Fruit fly (Drosophila melanogaster) S2 (cell line): ENCODE measurements around the gene Hyls1.

Experiments
- CG8478 ChIP-seq: fragments of >200 bp; optimal IDR thresholded peaks from 2 replicates; lab custom pipeline; 2018
- CTCF ChIP-seq, 2 experiments: fragments of >200 bp; optimal IDR thresholded peaks; 2 replicates each; lab custom pipeline; 2018

DNA sequence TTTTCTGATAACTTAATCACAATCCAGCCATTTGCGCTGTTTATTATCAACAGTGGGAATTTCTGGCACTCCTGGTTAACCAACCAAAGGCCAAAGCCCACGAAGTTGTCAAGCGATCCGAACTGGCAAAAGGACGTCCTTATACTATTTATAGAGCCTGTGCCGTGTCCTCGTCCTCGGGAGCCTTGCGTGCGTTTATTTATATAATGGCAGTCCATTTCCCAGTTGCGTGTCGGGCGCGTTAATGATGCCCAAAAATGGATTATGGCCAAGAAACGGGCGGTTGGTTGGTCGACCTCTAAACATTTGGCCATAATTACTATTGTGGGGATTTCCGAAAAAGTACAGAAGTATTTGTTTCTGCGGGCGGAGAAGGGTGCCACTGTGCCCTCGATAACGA, 32.0 kb downstream of the Hyls1 start:
- TF ChIP-seq CG8478 (lab: Kevin White, UChicago), result no peak
- no peak for TF ChIP-seq CTCF (optimal IDR thresholded peaks at IDR 0.05; lab: Kevin White, UChicago)
